Worm (Caenorhabditis elegans) whole organism, L4/young adult: ENCODE measurements around the gene gfl-1.

Experiments used
- W03F9.2 ChIP-seq: fragments of 150-350 bp; optimal IDR thresholded peaks from 2 replicates; lab custom pipeline; 2014; ENCODE audit warnings: missing biosample characterization, missing genetic modification characterization
- dao-5 ChIP-seq: sonication (generic microtip); optimal IDR thresholded peaks from 2 replicates; lab custom pipeline; 2016; ENCODE audit warnings: missing genotype, missing genetic modification characterization, moderate library complexity, missing compliant biosample characterization

DNA sequence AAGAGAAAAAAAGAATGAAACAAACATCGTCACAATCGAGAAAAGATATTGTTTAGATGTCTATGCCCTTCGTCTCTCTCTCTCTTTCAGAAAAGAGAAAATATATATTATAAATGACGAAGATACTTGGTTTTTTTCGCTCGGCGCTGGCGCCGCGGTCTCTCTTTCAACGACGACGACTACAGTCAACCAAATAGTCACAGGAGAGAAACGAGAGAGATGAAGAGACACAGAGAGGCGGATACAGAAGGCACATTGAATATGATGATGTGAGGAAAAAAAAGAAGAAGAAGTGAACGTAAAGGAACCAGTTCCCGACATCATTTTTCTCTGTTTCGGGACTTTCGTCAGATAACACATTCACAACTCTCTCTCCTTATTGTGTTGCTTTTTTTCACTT is 29.7 kb upstream of the gfl-1 start:
- TF ChIP-seq dao-5 (tag; lab: Kevin White, UChicago) (no peak), W03F9.2 (tag; lab: Kevin White, UChicago) (no peak)
